Fruit fly (Drosophila melanogaster) whole organism, adult: ENCODE measurements around the gene CG14194.

Experiments used
- CG7045 ChIP-seq: fragments of 200-800 bp; sonication (Bioruptor generic); optimal IDR thresholded peaks from 2 replicates; lab custom pipeline; 2017; ENCODE audit warnings: missing biosample characterization, mild to moderate bottlenecking, missing genetic modification characterization
- cnc ChIP-seq, 2 experiments: fragments of >200 bp; optimal IDR thresholded peaks; 2 replicates each; lab custom pipeline; 2017
- kay ChIP-seq: fragments of 200-800 bp; sonication (Bioruptor generic); peaks from one replicate; lab custom pipeline; 2016; ENCODE audit warnings: missing biosample characterization, missing genetic modification characterization, borderline replicate concordance

- TF ChIP-seq kay (no peak), CG7045 (no peak), cnc (optimal IDR thresholded peaks at IDR 0.05; lab: Kevin White, UChicago) (no peak)
Measured at dm6 chrX:19220963-19221572, 27.7 kb downstream of the CG14194 start.
